Worm (Caenorhabditis elegans): ENCODE measurements around the gene T26C12.3.

The T26C12.3 gene

ce11 chrIV:3261761-3262160, 11.4 kb downstream of the T26C12.3 start:
- TF ChIP-seq pha-4 (GFP tag; IDR thresholded peaks at IDR 0.05) (no peak), pha-4 (tag; optimal IDR thresholded peaks at IDR 0.05) (no peak), ctbp-1 (GFP tag; IDR thresholded peaks at IDR 0.05) (no peak), F44E2.7 (GFP tag; IDR thresholded peaks at IDR 0.05) (no peak), hmg-1.1 (GFP tag; IDR thresholded peaks at IDR 0.05) (no peak), mdl-1 (tag; optimal IDR thresholded peaks at IDR 0.05) (no peak), ztf-7 (tag; optimal IDR thresholded peaks at IDR 0.05) (no peak), php-3 (GFP tag; IDR thresholded peaks at IDR 0.05) (no peak), T26A8.4 (GFP tag; IDR thresholded peaks at IDR 0.05) (no peak), nhr-6 (tag; optimal IDR thresholded peaks at IDR 0.05) (no peak)

- TF ChIP-seq lin-39 (tag; optimal IDR thresholded peaks at IDR 0.05) (no peak), Y75B8A.6 (GFP tag; IDR thresholded peaks at IDR 0.05) (no peak), mep-1 (tag; optimal IDR thresholded peaks at IDR 0.05) (no peak), pha-4 (GFP tag; IDR thresholded peaks at IDR 0.05) (no peak), pha-4 (tag; optimal IDR thresholded peaks at IDR 0.05) (no peak), mdt-29 (GFP tag; IDR thresholded peaks at IDR 0.05) (no peak), F49E8.2 (tag; optimal IDR thresholded peaks at IDR 0.05; ENCODE audit: borderline replicate concordance) (no peak), aly-2 (tag; optimal IDR thresholded peaks at IDR 0.05) (no peak), aha-1 (tag) (no peak), daf-12 (tag; optimal IDR thresholded peaks at IDR 0.05) (no peak), ceh-82 (tag; optimal IDR thresholded peaks at IDR 0.05) (no peak), madf-5 (GFP tag; IDR thresholded peaks at IDR 0.05) (no peak), nhr-6 (tag; optimal IDR thresholded peaks at IDR 0.05) (no peak), vab-7 (GFP tag; IDR thresholded peaks at IDR 0.05) (no peak)
Observed at ce11 chrIV:3260216-3260615, 13.0 kb downstream of the T26C12.3 start.

ce11 chrIV:3258528-3258927, 14.7 kb downstream of the T26C12.3 start, which contains the start of gene T26C12.1:
T26C12.1 (plus strand) TSS chrIV:3258910.
- peak; percentile 50 for TF ChIP-seq dve-1 (tag; optimal IDR thresholded peaks at IDR 0.05; ENCODE audit: insufficient read depth)
- TF ChIP-seq daf-16 (GFP tag; optimal IDR thresholded peaks at IDR 0.05) = no peak
- peak; percentile 53 for TF ChIP-seq daf-16 (tag; optimal IDR thresholded peaks at IDR 0.05)
- no peak for TF ChIP-seq ama-1 (optimal IDR thresholded peaks at IDR 0.05)
- TF ChIP-seq lim-7 (GFP tag; IDR thresholded peaks at IDR 0.05) = no peak
- peak; percentile 57; the same call in 1 of the 2 replicates for TF ChIP-seq dmd-6 (GFP tag; IDR thresholded peaks at IDR 0.05)
- TF ChIP-seq mdl-1 (tag; optimal IDR thresholded peaks at IDR 0.05) = peak in 1 of 2 experiments; percentile 73
- no peak for TF ChIP-seq unc-130 (GFP tag; optimal IDR thresholded peaks at IDR 0.05)
- TF ChIP-seq hlh-30 (tag; optimal IDR thresholded peaks at IDR 0.05; ENCODE audit: insufficient read depth) = peak; percentile 21
- no peak for TF ChIP-seq ztf-7 (tag; optimal IDR thresholded peaks at IDR 0.05)
- TF ChIP-seq pqm-1 (tag; optimal IDR thresholded peaks at IDR 0.05) = peak; percentile 88
- TF ChIP-seq nhr-77 (tag; optimal IDR thresholded peaks at IDR 0.05) = peak; percentile 47
- peak; percentile 36 for TF ChIP-seq hlh-11 (tag; optimal IDR thresholded peaks at IDR 0.05)
- TF ChIP-seq nhr-28 (tag; optimal IDR thresholded peaks at IDR 0.05) = peak; percentile 92

DNA sequence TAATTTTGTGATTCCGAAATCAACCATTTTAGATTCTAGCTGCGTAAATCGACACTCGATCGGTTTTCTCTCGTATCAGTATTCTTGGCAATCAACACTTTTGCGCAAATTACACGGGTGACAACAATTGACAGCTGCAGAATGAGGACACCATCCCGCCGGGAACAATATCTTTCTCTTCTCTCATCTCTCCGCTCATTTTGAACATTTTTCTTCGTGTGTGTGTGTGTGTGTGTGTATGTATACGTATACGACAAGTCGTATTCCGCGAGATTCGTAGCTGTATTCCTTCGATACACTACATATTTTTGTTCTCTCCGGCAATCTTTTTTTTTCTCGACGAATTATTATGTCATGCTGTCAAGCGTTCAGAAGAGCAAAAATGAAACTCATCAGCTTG, 16.3 kb downstream of the T26C12.3 start:
- TF ChIP-seq lin-39 (tag; optimal IDR thresholded peaks at IDR 0.05) (no peak), nhr-237 (tag; optimal IDR thresholded peaks at IDR 0.05) (no peak), jun-1 (tag; optimal IDR thresholded peaks at IDR 0.05) (no peak), mdt-29 (GFP tag; IDR thresholded peaks at IDR 0.05) (no peak), hlh-11 (tag; optimal IDR thresholded peaks at IDR 0.05) (no peak), nhr-10 (tag; optimal IDR thresholded peaks at IDR 0.05) (no peak), daf-8 (GFP tag; IDR thresholded peaks at IDR 0.05) (no peak), nhr-25 (tag; optimal IDR thresholded peaks at IDR 0.05; ENCODE audit: borderline replicate concordance, insufficient read depth) (no peak), egl-27 (tag; optimal IDR thresholded peaks at IDR 0.05) (no peak), snpc-1.2 (GFP tag; IDR thresholded peaks at IDR 0.05) (no peak), nhr-28 (tag; optimal IDR thresholded peaks at IDR 0.05) (peak; percentile 93), mes-2 (tag; optimal IDR thresholded peaks at IDR 0.05; ENCODE audit: poor library complexity, severe bottlenecking) (no peak), ztf-11 (tag; optimal IDR thresholded peaks at IDR 0.05) (no peak), T26A8.4 (GFP tag; IDR thresholded peaks at IDR 0.05) (no peak), mxl-2 (GFP tag; conservative IDR thresholded peaks at IDR 0.05) (no peak), zfp-2 (tag; optimal IDR thresholded peaks at IDR 0.05) (no peak), dve-1 (tag; optimal IDR thresholded peaks at IDR 0.05; ENCODE audit: insufficient read depth) (no peak), nhr-76 (tag; optimal IDR thresholded peaks at IDR 0.05) (no peak), aha-1 (tag) (peak; percentile 98), snpc-4 (tag; optimal IDR thresholded peaks at IDR 0.05) (no peak), mxl-3 (GFP tag; optimal IDR thresholded peaks at IDR 0.05) (peak; percentile 37)
